Worm (Caenorhabditis elegans) whole organism, early embryonic: ENCODE data around the gene R11E3.2.

Experiments used
- B0310.2 ChIP-seq: sonication (generic microtip); optimal IDR thresholded peaks from 2 replicates; lab custom pipeline; 2016; ENCODE audit warnings: mild to moderate bottlenecking, missing genetic modification characterization, missing compliant biosample characterization
- F13C5.2 ChIP-seq: sonication (generic microtip); optimal IDR thresholded peaks from 2 replicates; lab custom pipeline; 2017; ENCODE audit warnings: mild to moderate bottlenecking, missing genetic modification characterization, inconsistent platforms, missing compliant biosample characterization
- aly-1 ChIP-seq: sonication (generic microtip); optimal IDR thresholded peaks from 2 replicates; lab custom pipeline; 2016; ENCODE audit warnings: missing genetic modification characterization, missing compliant biosample characterization
- ama-1 ChIP-seq: fragments of 150-350 bp; optimal IDR thresholded peaks from 2 replicates; lab custom pipeline; 2014
- ceh-13 ChIP-seq: fragments of 200-800 bp; sonication (Bioruptor generic); optimal IDR thresholded peaks from 2 replicates; lab custom pipeline; 2018; ENCODE audit warnings: mild to moderate bottlenecking, missing genetic modification characterization, missing compliant biosample characterization
- ceh-36 ChIP-seq: sonication (generic microtip); optimal IDR thresholded peaks from 2 replicates; lab custom pipeline; 2016; ENCODE audit warnings: missing genetic modification characterization, inconsistent platforms, missing compliant biosample characterization
- ets-7 ChIP-seq: sonication (generic microtip); optimal IDR thresholded peaks from 2 replicates; lab custom pipeline; 2016; ENCODE audit warnings: missing genotype, missing genetic modification characterization, missing compliant biosample characterization
- flt-1 ChIP-seq: fragments of 200-800 bp; sonication (Bioruptor generic); IDR thresholded peaks from 2 replicates; pipeline ENCODE4 v1.3.6; 2022; ENCODE audit warnings: missing genetic modification characterization, missing compliant biosample characterization
- hmbx-1 ChIP-seq: sonication (generic microtip); optimal IDR thresholded peaks from 2 replicates; lab custom pipeline; 2016; ENCODE audit warnings: mild to moderate bottlenecking, missing genetic modification characterization, missing compliant biosample characterization
- hmg-4 ChIP-seq: fragments of 200-800 bp; sonication (Bioruptor generic); optimal IDR thresholded peaks from 2 replicates; lab custom pipeline; 2018; ENCODE audit warnings: mild to moderate bottlenecking, missing genetic modification characterization, missing compliant biosample characterization
- hnd-1 ChIP-seq: sonication (generic microtip); optimal IDR thresholded peaks from 2 replicates; lab custom pipeline; 2016; ENCODE audit warnings: missing genetic modification characterization, missing compliant biosample characterization
- pes-1 ChIP-seq: fragments of 200-800 bp; sonication (Bioruptor generic); IDR thresholded peaks from 2 replicates; pipeline ENCODE4 v1.3.6; 2022; ENCODE audit warnings: missing genetic modification reagents, missing genetic modification characterization, missing compliant biosample characterization
- scrt-1 ChIP-seq: fragments of 200-800 bp; sonication (Bioruptor generic); IDR thresholded peaks from 2 replicates; pipeline ENCODE4 v1.3.6; 2022; ENCODE audit warnings: missing genetic modification characterization, missing compliant biosample characterization
- sea-1 ChIP-seq: fragments of 200-800 bp; sonication (Bioruptor generic); conservative IDR thresholded peaks from 2 replicates; pipeline ENCODE4 v1.3.6; 2022; ENCODE audit warnings: missing genetic modification characterization, missing compliant biosample characterization
- tbx-11 ChIP-seq: fragments of 200-800 bp; sonication (Bioruptor generic); IDR thresholded peaks from 2 replicates; pipeline ENCODE4 v1.3.6; 2022; ENCODE audit warnings: missing genetic modification characterization, missing compliant biosample characterization
- tbx-37 ChIP-seq: fragments of 200-800 bp; sonication (Bioruptor generic); conservative IDR thresholded peaks from 2 replicates; pipeline ENCODE4 v1.3.6; 2022; ENCODE audit warnings: missing genetic modification reagents, missing genetic modification characterization, missing compliant biosample characterization
- tra-4 ChIP-seq: sonication (generic microtip); optimal IDR thresholded peaks from 2 replicates; lab custom pipeline; 2017; ENCODE audit warnings: missing genetic modification characterization, missing compliant biosample characterization

Gene R11E3.2

ce11 chrIV:4781123-4781522 lies 9.2 kb downstream of the R11E3.2 start:
- TF ChIP-seq tbx-37 (no peak), sea-1 (GFP tag; lab: Robert Waterston, UW) (no peak), ama-1 (no peak), aly-1 (no peak), hmg-4 (GFP tag; lab: Kevin White, UChicago) (peak; percentile 55), ceh-36 (no peak), ceh-13 (no peak), tbx-11 (no peak), F13C5.2 (tag; lab: Kevin White, UChicago) (peak; percentile 18)

ce11 chrIV:4788332-4788731 lies 16.4 kb downstream of the R11E3.2 start, which contains the start of gene nhr-104:
nhr-104 (minus strand) TSS chrIV:4788692.
- TF ChIP-seq sea-1 (GFP tag; lab: Robert Waterston, UW), result no peak
- no peak for TF ChIP-seq aly-1
- no peak for TF ChIP-seq ama-1
- no peak for TF ChIP-seq hmg-4 (GFP tag; lab: Kevin White, UChicago)
- no peak for TF ChIP-seq flt-1 (GFP tag; lab: Robert Waterston, UW)
- no peak for TF ChIP-seq ceh-36
- no peak for TF ChIP-seq scrt-1 (GFP tag; lab: Robert Waterston, UW)

ce11 chrIV:4789445-4789844 lies 17.6 kb downstream of the R11E3.2 start, which contains the start of gene R11E3.1:
R11E3.1 (plus strand) TSS chrIV:4789745.
- no peak for TF ChIP-seq hmg-4 (GFP tag; lab: Kevin White, UChicago)
- TF ChIP-seq scrt-1 (GFP tag; lab: Robert Waterston, UW), result no peak

- no peak for TF ChIP-seq ceh-36
These were observed 23.2 kb downstream of the R11E3.2 start for ce11 chrIV:4795111-4795510.

DNA sequence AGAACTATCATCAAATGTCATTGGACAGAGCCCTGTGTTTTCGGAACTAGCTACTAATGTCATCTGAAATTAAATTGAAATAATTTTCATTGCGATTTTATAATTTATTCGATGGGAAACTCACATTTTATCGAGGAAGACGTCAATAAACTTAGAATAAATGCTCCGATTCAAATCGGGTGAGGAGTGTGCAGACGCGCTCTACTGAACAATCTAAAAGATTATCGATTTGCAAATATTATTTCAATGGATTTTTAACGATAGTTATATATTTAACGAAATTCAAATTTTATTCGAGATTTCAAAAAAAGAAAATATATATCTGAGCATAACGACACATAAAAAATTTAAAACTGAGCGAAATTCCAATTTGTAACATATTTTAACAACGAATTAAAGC lies 27.2 kb downstream of the R11E3.2 start, which contains the start of gene eor-1:
Gene eor-1, minus strand, starts transcription at position 65 of the 400 bp plus-strand sequence.
- TF ChIP-seq hmg-4 (GFP tag; lab: Kevin White, UChicago) (no peak), aly-1 (no peak), tra-4 (tag; lab: Kevin White, UChicago) (no peak), tbx-37 (no peak), B0310.2 (no peak), flt-1 (GFP tag; lab: Robert Waterston, UW) (no peak), ets-7 (tag; lab: Kevin White, UChicago) (no peak), ceh-13 (no peak), hmbx-1 (tag; lab: Kevin White, UChicago) (no peak), sea-1 (GFP tag; lab: Robert Waterston, UW) (no peak), F13C5.2 (tag; lab: Kevin White, UChicago) (no peak), scrt-1 (GFP tag; lab: Robert Waterston, UW) (no peak), ama-1 (no peak), tbx-11 (no peak), ceh-36 (no peak), pes-1 (GFP tag; lab: Robert Waterston, UW) (no peak), hnd-1 (tag; lab: Kevin White, UChicago) (no peak)

- TF ChIP-seq ceh-36 (no peak), tra-4 (tag; lab: Kevin White, UChicago) (no peak), pes-1 (GFP tag; lab: Robert Waterston, UW) (no peak), tbx-11 (no peak), F13C5.2 (tag; lab: Kevin White, UChicago) (no peak), hmg-4 (GFP tag; lab: Kevin White, UChicago) (no peak), flt-1 (GFP tag; lab: Robert Waterston, UW) (no peak), ets-7 (tag; lab: Kevin White, UChicago) (no peak), scrt-1 (GFP tag; lab: Robert Waterston, UW) (no peak), aly-1 (no peak), hmbx-1 (tag; lab: Kevin White, UChicago) (no peak)
These were observed 30.6 kb downstream of the R11E3.2 start, which contains the start of gene dpf-7 for ce11 chrIV:4802494-4802893. dpf-7 (minus strand) TSS chrIV:4802594.

ce11 chrIV:4806486-4806885 lies 34.6 kb downstream of the R11E3.2 start, which contains the start of gene dpf-5:
dpf-5 (minus strand) TSS chrIV:4806586.
- no peak for TF ChIP-seq hnd-1 (tag; lab: Kevin White, UChicago)
- TF ChIP-seq ceh-13, result no peak
- no peak for TF ChIP-seq flt-1 (GFP tag; lab: Robert Waterston, UW)
- TF ChIP-seq ama-1, result no peak
- no peak for TF ChIP-seq tbx-37
- TF ChIP-seq F13C5.2 (tag; lab: Kevin White, UChicago), result no peak
- no peak for TF ChIP-seq tra-4 (tag; lab: Kevin White, UChicago)
- no peak for TF ChIP-seq tbx-11
- no peak for TF ChIP-seq sea-1 (GFP tag; lab: Robert Waterston, UW)
- TF ChIP-seq ets-7 (tag; lab: Kevin White, UChicago), result no peak
- no peak for TF ChIP-seq ceh-36
- no peak for TF ChIP-seq pes-1 (GFP tag; lab: Robert Waterston, UW)
- TF ChIP-seq B0310.2, result no peak
- TF ChIP-seq hmbx-1 (tag; lab: Kevin White, UChicago), result no peak
- TF ChIP-seq aly-1, result no peak
- TF ChIP-seq scrt-1 (GFP tag; lab: Robert Waterston, UW), result no peak
- no peak for TF ChIP-seq hmg-4 (GFP tag; lab: Kevin White, UChicago)

DNA sequence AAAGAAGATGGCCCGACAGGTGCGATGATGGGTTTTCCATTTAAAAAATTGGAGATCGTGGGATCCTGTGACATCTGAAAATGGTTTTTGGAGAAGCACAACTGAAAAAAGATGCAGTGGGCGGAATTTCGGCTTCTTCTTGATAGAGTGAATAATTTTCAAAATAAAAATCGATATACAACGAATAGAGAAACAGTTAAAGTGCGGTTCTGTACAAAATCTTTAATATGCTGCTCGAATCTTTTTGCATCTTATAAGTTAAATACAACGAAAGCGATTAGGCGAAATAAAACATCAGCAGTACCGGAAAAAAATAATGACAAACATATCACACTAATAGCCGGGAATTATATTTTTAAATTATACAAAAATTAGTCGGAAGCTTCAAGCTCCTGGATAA lies 35.3 kb downstream of the R11E3.2 start, which contains the start of gene H06H21.11:
Gene H06H21.11, minus strand, starts transcription at position 101 of the 400 bp plus-strand sequence.
- TF ChIP-seq aly-1 (no peak), sea-1 (GFP tag; lab: Robert Waterston, UW) (no peak), F13C5.2 (tag; lab: Kevin White, UChicago) (no peak), tbx-37 (no peak), B0310.2 (no peak), tra-4 (tag; lab: Kevin White, UChicago) (no peak), ceh-36 (no peak), flt-1 (GFP tag; lab: Robert Waterston, UW) (no peak), hnd-1 (tag; lab: Kevin White, UChicago) (no peak)
